Fruit fly (Drosophila melanogaster): ENCODE data around the gene CG14990.
A peak's percentile ranks its signal among the peaks of the same experiment; 100 is the strongest.

The CG14990 gene

DNA sequence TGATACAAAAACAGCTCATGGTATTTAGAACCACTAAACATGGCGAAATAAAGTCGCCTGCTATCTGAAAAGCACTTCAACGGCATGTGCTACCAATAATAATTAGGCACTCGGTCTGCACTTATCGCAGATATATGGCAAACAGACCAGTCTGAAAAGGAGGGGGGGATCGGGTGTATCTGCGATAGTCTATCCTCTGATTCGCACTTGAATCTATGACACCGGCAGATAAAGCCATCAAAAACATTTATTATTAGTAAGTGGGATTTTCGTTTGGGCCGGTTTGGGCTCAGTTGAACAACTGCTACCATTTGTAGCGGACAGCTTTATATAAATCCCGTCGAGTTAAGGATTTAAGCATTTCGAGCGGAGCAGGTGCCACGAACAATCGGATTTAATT lies 5.7 kb upstream of the CG14990 start, which contains the start of gene CG14989:
Gene CG14989 (plus strand): TSS at position 301 of the 400 bp plus-strand sequence.
- TF ChIP-seq CG12768 (GFP tag; optimal IDR thresholded peaks at IDR 0.05) (no peak), kay (GFP tag; ENCODE audit: borderline replicate concordance) (no peak), CG5204 (GFP tag; optimal IDR thresholded peaks at IDR 0.05) (no peak), CG11617 (GFP tag; optimal IDR thresholded peaks at IDR 0.05) (no peak), ovo (GFP tag; optimal IDR thresholded peaks at IDR 0.05) (no peak), CG14711 (tag; optimal IDR thresholded peaks at IDR 0.05) (no peak), toe (GFP tag; optimal IDR thresholded peaks at IDR 0.05) (no peak), Clk (GFP tag; optimal IDR thresholded peaks at IDR 0.05) (no peak), Hr96 (GFP tag; optimal IDR thresholded peaks at IDR 0.05) (no peak), tj (GFP tag; optimal IDR thresholded peaks at IDR 0.05) (no peak), cnc (optimal IDR thresholded peaks at IDR 0.05) (no peak), CG7101 (tag; optimal IDR thresholded peaks at IDR 0.05) (no peak)

DNA sequence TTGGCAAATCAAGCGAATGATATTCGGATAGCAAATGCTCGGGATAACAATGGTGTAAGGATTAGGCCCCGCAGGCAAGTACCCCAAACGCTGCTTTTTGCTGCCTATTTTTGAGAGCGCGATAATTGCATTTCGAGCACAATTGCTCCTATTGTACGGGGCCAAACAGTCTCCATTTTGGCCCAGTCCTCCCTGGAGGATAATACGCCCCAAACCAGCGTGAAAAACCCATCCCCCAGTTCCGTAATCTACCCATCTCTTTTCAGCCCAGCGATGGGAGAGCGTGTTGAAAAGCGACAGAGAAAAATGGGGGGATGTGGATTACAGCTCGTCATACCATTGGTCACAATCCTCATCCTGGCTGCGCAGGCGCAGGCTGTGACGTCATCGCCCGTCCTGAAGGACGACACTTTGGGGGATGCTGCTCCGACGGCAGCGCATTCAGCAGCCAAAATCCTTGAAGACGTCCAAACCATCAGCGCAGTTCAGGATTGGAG lies 4.3 kb upstream of the CG14990 start, which contains the start of gene Gad1:
Gene Gad1 (minus strand): TSS at position 51 of the 497 bp plus-strand sequence.
- TF ChIP-seq tj (GFP tag; optimal IDR thresholded peaks at IDR 0.05), result no peak
- no peak for TF ChIP-seq bab1 (GFP tag; optimal IDR thresholded peaks at IDR 0.05)
- TF ChIP-seq Crg-1 (GFP tag; optimal IDR thresholded peaks at IDR 0.05), result no peak
- no peak for TF ChIP-seq toe (GFP tag; optimal IDR thresholded peaks at IDR 0.05)
- no peak for TF ChIP-seq cnc (optimal IDR thresholded peaks at IDR 0.05)
- no peak for TF ChIP-seq cic (GFP tag; optimal IDR thresholded peaks at IDR 0.05)
- no peak for TF ChIP-seq Clk (GFP tag; optimal IDR thresholded peaks at IDR 0.05)

DNA sequence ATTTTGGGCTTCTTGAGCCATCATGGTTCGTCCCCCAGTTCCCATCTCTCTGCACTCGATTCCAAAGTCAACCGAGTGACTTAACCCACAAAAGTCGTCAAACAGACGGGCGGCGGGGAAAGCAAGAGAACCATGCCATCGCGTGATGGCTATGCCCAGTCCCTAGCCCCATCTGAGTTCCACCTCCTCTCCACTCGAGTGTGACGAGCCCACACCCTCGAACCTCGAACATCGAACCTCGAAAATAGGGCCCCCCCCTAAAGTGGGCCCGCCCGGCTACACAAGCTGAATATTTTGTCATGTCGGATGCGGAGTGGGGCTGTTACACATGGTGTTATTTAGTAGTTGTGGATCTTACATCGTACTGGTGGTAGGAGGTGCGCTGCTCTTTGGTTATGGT lies 3.5 kb downstream of the CG14990 start:
- TF ChIP-seq CG12768 (GFP tag; optimal IDR thresholded peaks at IDR 0.05), result no peak
- TF ChIP-seq Mnt (GFP tag; optimal IDR thresholded peaks at IDR 0.05), result no peak
- no peak for TF ChIP-seq tj (GFP tag; optimal IDR thresholded peaks at IDR 0.05)
- no peak for TF ChIP-seq bab1 (GFP tag; optimal IDR thresholded peaks at IDR 0.05)
- no peak for TF ChIP-seq cic (GFP tag; optimal IDR thresholded peaks at IDR 0.05)
- no peak for TF ChIP-seq Crg-1 (GFP tag; optimal IDR thresholded peaks at IDR 0.05)
- TF ChIP-seq CG1620 (GFP tag; optimal IDR thresholded peaks at IDR 0.05), result no peak
- TF ChIP-seq kay (GFP tag; ENCODE audit: borderline replicate concordance), result no peak
- TF ChIP-seq toe (GFP tag; optimal IDR thresholded peaks at IDR 0.05), result no peak
- TF ChIP-seq CG7101 (tag; optimal IDR thresholded peaks at IDR 0.05), result no peak
- no peak for TF ChIP-seq Clk (GFP tag; optimal IDR thresholded peaks at IDR 0.05)
- no peak for TF ChIP-seq CG5204 (GFP tag; optimal IDR thresholded peaks at IDR 0.05)
- no peak for TF ChIP-seq CG33017 (tag; optimal IDR thresholded peaks at IDR 0.05)
- no peak for TF ChIP-seq CG11617 (GFP tag; optimal IDR thresholded peaks at IDR 0.05)
- no peak for TF ChIP-seq cnc (optimal IDR thresholded peaks at IDR 0.05)
- TF ChIP-seq pad (GFP tag; optimal IDR thresholded peaks at IDR 0.05), result no peak

DNA sequence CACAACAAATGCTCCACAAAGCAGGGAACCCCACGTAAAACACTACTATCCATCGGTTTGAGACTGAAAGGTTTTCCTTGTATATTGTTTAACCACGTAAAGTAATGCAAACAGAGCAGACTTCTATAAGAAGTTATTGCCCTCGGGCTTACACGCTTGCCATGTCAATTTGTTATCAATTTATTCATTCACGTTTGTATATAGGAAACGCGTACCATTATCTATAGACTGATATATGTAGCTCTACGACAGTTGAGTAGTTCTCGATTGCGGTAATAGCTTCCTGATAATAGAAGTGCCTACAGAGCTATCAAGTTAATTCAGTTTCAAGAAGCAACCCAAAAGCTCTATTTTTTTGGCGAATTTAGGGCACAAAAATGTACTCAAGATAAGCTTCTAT lies 6.2 kb downstream of the CG14990 start:
- peak; percentile 92 for TF ChIP-seq cic (GFP tag; optimal IDR thresholded peaks at IDR 0.05)
- no peak for TF ChIP-seq CG5204 (GFP tag; optimal IDR thresholded peaks at IDR 0.05)

DNA sequence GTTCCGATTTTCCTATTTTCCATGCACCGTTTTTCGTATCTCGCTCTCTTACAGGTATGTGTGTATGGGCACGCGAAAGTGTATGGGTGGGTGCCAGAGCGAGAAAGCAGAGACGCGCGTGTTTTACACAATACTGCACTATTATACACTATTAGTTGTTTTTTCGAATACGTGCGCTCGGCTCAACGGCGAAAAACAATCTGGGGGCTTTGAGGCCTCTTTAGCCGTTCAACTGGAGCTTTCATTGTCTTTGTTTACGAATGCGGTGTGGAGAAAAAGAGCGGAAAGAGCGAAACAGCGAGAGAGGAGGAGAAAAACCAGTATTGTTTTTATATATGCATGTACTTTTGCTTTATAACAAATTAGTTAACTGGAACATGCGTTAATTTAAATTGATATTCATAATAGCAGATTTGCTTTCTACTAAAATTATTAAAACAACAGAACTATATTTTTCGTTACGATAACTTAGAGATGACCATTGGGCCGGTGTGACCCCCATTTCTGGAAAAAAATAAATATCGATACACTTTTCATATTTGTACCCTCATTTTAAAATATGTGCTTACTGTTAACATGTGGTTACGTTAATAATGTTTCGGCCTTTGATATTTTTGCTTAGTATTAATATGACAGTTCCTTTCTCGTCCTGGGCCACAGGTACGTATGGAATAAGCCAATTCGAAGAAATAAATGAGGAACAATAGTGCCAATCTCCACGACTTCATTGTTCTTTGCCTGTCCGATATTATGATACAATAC lies 9.7 kb downstream of the CG14990 start, which contains the start of gene CG14995:
Gene CG14995 (minus strand): TSS at position 761 of the 762 bp plus-strand sequence.
- TF ChIP-seq Mnt (GFP tag; optimal IDR thresholded peaks at IDR 0.05) (peak; percentile 94), CG12768 (GFP tag; optimal IDR thresholded peaks at IDR 0.05) (peak; percentile 33), cnc (optimal IDR thresholded peaks at IDR 0.05) (no peak), kay (GFP tag; ENCODE audit: borderline replicate concordance) (peak; percentile 93), CG7045 (GFP tag; optimal IDR thresholded peaks at IDR 0.05) (no peak), Hr96 (GFP tag; optimal IDR thresholded peaks at IDR 0.05) (peak; percentile 11), CG14711 (tag; optimal IDR thresholded peaks at IDR 0.05) (peak; percentile 33), cic (GFP tag; optimal IDR thresholded peaks at IDR 0.05) (peak; percentile 98), bab1 (GFP tag; optimal IDR thresholded peaks at IDR 0.05) (peak; percentile 67), toe (GFP tag; optimal IDR thresholded peaks at IDR 0.05) (peak; percentile 25), Crg-1 (GFP tag; optimal IDR thresholded peaks at IDR 0.05) (no peak), ovo (GFP tag; optimal IDR thresholded peaks at IDR 0.05) (peak; percentile 38), CG33017 (tag; optimal IDR thresholded peaks at IDR 0.05) (peak; percentile 39), pad (GFP tag; optimal IDR thresholded peaks at IDR 0.05) (peak; percentile 36), CG1620 (GFP tag; optimal IDR thresholded peaks at IDR 0.05) (no peak), tj (GFP tag; optimal IDR thresholded peaks at IDR 0.05) (peak; percentile 41), CG7101 (tag; optimal IDR thresholded peaks at IDR 0.05) (peak; percentile 39), Clk (GFP tag; optimal IDR thresholded peaks at IDR 0.05) (peak; percentile 25)

DNA sequence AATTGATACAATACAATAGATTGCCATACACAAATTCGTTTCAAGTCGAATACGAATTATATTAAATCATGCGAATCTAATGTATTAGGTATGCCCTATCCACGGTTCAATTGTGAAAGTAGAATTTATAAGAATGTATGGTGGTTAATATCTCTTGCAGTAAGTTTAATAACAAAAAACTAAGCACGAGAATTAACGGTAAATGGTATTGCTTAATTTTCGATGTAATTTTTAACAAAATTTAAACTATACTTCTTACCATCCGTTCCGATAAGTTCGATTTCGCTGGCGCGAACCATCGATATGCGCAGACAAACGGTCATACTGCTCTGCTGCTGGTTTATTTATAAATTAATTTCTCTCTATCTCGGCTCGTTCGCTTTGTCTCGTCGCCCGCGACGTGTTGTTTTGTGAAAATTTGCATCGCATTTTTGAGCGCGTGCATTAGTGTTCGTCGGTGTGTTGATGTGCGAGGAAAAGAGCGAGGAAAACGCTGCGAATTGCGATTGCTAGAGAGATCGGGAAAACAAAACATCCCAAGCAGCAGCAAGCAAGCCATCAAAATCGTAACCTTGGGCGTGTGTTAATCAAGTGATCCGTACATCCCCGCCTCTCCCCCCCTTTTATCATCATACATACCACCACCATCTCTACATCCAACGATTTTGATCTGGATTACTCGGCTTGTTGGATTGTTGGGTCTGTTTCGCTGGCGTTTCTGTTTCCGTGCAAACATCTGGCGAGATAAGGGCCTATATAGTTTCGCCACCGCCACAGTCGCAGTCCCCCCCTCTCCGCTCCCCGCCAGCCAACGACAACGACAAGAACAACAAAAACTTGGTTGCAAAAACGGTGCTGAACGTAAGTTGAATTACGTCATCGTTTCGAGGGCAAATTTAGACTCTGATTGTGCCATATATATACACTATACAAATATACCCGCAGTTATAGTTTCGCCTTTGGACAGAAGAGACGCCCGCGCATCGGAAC lies 10.5 kb downstream of the CG14990 start, which contains the start of gene Fit1:
Gene Fit1 (plus strand): TSS at position 307 of the 990 bp plus-strand sequence.
- no peak for TF ChIP-seq CG33017 (tag; optimal IDR thresholded peaks at IDR 0.05)
- no peak for TF ChIP-seq cnc (optimal IDR thresholded peaks at IDR 0.05)
- peak; percentile 60 for TF ChIP-seq CG11617 (GFP tag; optimal IDR thresholded peaks at IDR 0.05)
- TF ChIP-seq cic (GFP tag; optimal IDR thresholded peaks at IDR 0.05), result peak; percentile 95
- TF ChIP-seq Crg-1 (GFP tag; optimal IDR thresholded peaks at IDR 0.05), result peak; percentile 47
- TF ChIP-seq CG14711 (tag; optimal IDR thresholded peaks at IDR 0.05), result no peak
- no peak for TF ChIP-seq toe (GFP tag; optimal IDR thresholded peaks at IDR 0.05)
- TF ChIP-seq Clk (GFP tag; optimal IDR thresholded peaks at IDR 0.05), result no peak
- no peak for TF ChIP-seq CG7101 (tag; optimal IDR thresholded peaks at IDR 0.05)
- TF ChIP-seq CG7045 (GFP tag; optimal IDR thresholded peaks at IDR 0.05), result peak; percentile 21
- TF ChIP-seq tj (GFP tag; optimal IDR thresholded peaks at IDR 0.05), result peak; percentile 43
- TF ChIP-seq Mnt (GFP tag; optimal IDR thresholded peaks at IDR 0.05), result peak; percentile 76
- TF ChIP-seq ovo (GFP tag; optimal IDR thresholded peaks at IDR 0.05), result peak; percentile 51
- peak; percentile 85 for TF ChIP-seq CG12768 (GFP tag; optimal IDR thresholded peaks at IDR 0.05)
- TF ChIP-seq CG1620 (GFP tag; optimal IDR thresholded peaks at IDR 0.05), result no peak
- peak; percentile 22 for TF ChIP-seq Hr96 (GFP tag; optimal IDR thresholded peaks at IDR 0.05)
- peak; percentile 37 for TF ChIP-seq pad (GFP tag; optimal IDR thresholded peaks at IDR 0.05)
- peak; percentile 69 for TF ChIP-seq kay (GFP tag; ENCODE audit: borderline replicate concordance)
- no peak for TF ChIP-seq CG5204 (GFP tag; optimal IDR thresholded peaks at IDR 0.05)
- TF ChIP-seq bab1 (GFP tag; optimal IDR thresholded peaks at IDR 0.05), result no peak

All from whole organism, adult.